Fruit fly (Drosophila melanogaster) whole organism: ENCODE results near the gene CG31207.

ENCODE experiments used
- CG8478 ChIP-seq: fragments of >200 bp; optimal IDR thresholded peaks from 2 replicates; lab custom pipeline; 2018; ENCODE audit warnings: inconsistent platforms
- EcR ChIP-seq, 2 experiments: fragments of >200 bp; optimal IDR thresholded peaks; 2 replicates each; lab custom pipeline; 2017; ENCODE audit warnings: missing biosample characterization in 2 of 2, missing genetic modification characterization in 2 of 2, missing genetic modification reagents in 2 of 2
- pan ChIP-seq: fragments of >200 bp; optimal IDR thresholded peaks from 2 replicates; lab custom pipeline; 2017
- psq ChIP-seq: fragments of >200 bp; optimal IDR thresholded peaks from 2 replicates; lab custom pipeline; 2017
- usp ChIP-seq: fragments of >200 bp; optimal IDR thresholded peaks from 2 replicates; lab custom pipeline; 2017; ENCODE audit warnings: missing biosample characterization, missing genetic modification characterization, mixed read lengths

- TF ChIP-seq usp (GFP tag; lab: Kevin White, UChicago) (no peak), psq (no peak), EcR (GFP tag; optimal IDR thresholded peaks at IDR 0.05; lab: Kevin White, UChicago) (no peak), pan (lab: Kevin White, UChicago) (no peak), CG8478 (lab: Kevin White, UChicago) (no peak)
Measured at dm6 chr3R:21019073-21019472, 27.8 kb downstream of the CG31207 start.
